Fruit fly (Drosophila melanogaster) whole organism, embryonic: ENCODE data around the gene CG9029.

ENCODE experiments used
- Blimp-1 ChIP-seq: fragments of 200-800 bp; sonication (Bioruptor generic); optimal IDR thresholded peaks from 3 replicates; lab custom pipeline; 2018; ENCODE audit warnings: missing biosample characterization, missing genetic modification characterization, mild to moderate bottlenecking, moderate library complexity, missing genetic modification reagents
- CTCF ChIP-seq: fragments of 200-800 bp; sonication (Bioruptor generic); optimal IDR thresholded peaks from 2 replicates; lab custom pipeline; 2017; ENCODE audit warnings: missing biosample characterization, mild to moderate bottlenecking, missing genetic modification characterization, moderate library complexity
- NC2β ChIP-seq: fragments of 200-800 bp; sonication (Bioruptor generic); optimal IDR thresholded peaks from 2 replicates; lab custom pipeline; 2016; ENCODE audit warnings: missing biosample characterization, missing genetic modification characterization
- Ssrp ChIP-seq: fragments of 200-800 bp; sonication (Bioruptor generic); optimal IDR thresholded peaks from 2 replicates; lab custom pipeline; 2018; ENCODE audit warnings: missing biosample characterization, mild to moderate bottlenecking, missing genetic modification characterization, moderate library complexity

DNA sequence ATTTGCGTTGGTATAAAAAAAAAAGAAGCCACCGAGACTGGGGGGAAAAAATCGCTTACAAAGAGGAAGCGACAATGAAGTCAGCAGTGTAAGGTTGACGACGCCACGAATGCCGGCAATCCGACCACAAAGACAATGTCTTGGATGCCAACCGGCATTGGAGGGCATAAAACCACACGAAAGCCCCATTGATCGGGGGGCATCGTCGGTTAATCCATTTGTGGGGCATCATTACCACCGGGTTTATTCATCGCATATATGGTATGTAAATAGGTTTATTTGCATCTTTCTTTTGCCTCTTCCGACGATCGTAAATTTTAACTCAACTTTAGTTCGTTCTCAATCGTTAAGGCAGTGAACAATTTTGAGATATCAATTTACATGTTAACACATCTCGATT, 1.2 kb downstream of the CG9029 start:
- no peak for TF ChIP-seq Ssrp
- no peak for TF ChIP-seq CTCF (GFP tag; lab: Kevin White, UChicago)
- TF ChIP-seq NC2β: no peak
- no peak for TF ChIP-seq Blimp-1 (GFP tag; lab: Kevin White, UChicago)
